Fruit fly (Drosophila melanogaster) whole organism: ENCODE measurements around the gene CG2006.

Experiments
- CG8478 ChIP-seq: fragments of >200 bp; optimal IDR thresholded peaks from 2 replicates; lab custom pipeline; 2018; ENCODE audit warnings: inconsistent platforms
- Dll ChIP-seq: fragments of >200 bp; optimal IDR thresholded peaks from 2 replicates; lab custom pipeline; 2017
- EcR ChIP-seq, 2 experiments: fragments of >200 bp; optimal IDR thresholded peaks; 2 replicates each; lab custom pipeline; 2017; ENCODE audit warnings: missing biosample characterization in 2 of 2, missing genetic modification characterization in 2 of 2, missing genetic modification reagents in 2 of 2
- pan ChIP-seq: fragments of >200 bp; optimal IDR thresholded peaks from 2 replicates; lab custom pipeline; 2017
- psq ChIP-seq: fragments of >200 bp; optimal IDR thresholded peaks from 2 replicates; lab custom pipeline; 2017
- usp ChIP-seq: fragments of >200 bp; optimal IDR thresholded peaks from 2 replicates; lab custom pipeline; 2017; ENCODE audit warnings: missing biosample characterization, missing genetic modification characterization, mixed read lengths

DNA sequence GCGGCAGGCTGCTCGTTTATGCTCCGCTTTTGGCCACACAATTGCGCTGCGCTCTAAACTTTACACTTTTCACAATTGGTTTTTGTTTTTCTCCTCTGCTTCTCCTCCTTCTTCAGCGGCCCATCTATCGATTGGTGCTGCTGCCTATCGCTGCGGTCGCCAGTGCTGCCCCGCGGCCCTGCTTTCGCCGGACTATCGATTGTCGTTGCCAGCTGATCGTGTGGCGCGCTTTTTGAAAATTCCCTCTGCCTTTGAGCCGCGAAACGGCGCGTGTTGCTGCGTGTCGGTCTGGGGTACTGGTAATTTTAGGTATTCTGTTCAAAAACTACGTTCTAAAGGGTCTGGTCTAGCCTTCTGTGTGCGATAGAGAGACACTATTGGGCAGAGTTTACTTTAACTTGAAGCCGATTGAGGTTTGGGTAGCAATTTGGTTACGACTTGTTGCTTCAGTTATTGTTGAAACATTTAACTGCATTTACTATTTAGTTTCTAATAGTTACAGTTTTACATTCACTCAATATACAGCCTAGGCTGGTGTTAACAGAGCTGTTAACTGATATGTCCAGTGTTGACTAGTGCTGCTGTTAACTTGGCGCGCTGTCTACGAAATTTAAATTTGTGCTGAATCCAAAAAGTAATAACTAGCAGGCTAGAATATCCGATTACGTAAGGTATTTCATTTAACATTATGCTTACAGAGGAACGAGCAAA, 14.3 kb downstream of the CG2006 start, which contains the start of gene Trc8:
- no peak for TF ChIP-seq CG8478
- no peak for TF ChIP-seq usp
- no peak for TF ChIP-seq pan
- no peak for TF ChIP-seq EcR (GFP tag; optimal IDR thresholded peaks at IDR 0.05; lab: Kevin White, UChicago)
- TF ChIP-seq psq (lab: Kevin White, UChicago): no peak
- no peak for TF ChIP-seq Dll (lab: Kevin White, UChicago)
